Fruit fly (Drosophila melanogaster) whole organism, embryonic: ENCODE measurements around the gene NaPi-III.

Source experiments
- Asciz ChIP-seq: fragments of 200-800 bp; sonication (Bioruptor generic); optimal IDR thresholded peaks from 2 replicates; lab custom pipeline; 2017; ENCODE audit warnings: missing biosample characterization, mild to moderate bottlenecking, missing genetic modification characterization, missing genetic modification reagents
- B-H2 ChIP-seq: fragments of 200-800 bp; sonication (Bioruptor generic); optimal IDR thresholded peaks from 2 replicates; lab custom pipeline; 2018; ENCODE audit warnings: missing biosample characterization, mild to moderate bottlenecking, missing genetic modification characterization
- Bgb ChIP-seq: fragments of 200-800 bp; sonication (Bioruptor generic); IDR thresholded peaks from 2 replicates; pipeline ENCODE4 v1.3.6; 2022; ENCODE audit warnings: missing biosample characterization, missing genetic modification characterization; ENCODE audit not compliant: partially characterized antibody
- Blimp-1 ChIP-seq: fragments of 200-800 bp; sonication (Bioruptor generic); optimal IDR thresholded peaks from 3 replicates; lab custom pipeline; 2018; ENCODE audit warnings: missing biosample characterization, missing genetic modification characterization, mild to moderate bottlenecking, moderate library complexity, missing genetic modification reagents
- CG11560 ChIP-seq: fragments of 200-800 bp; sonication (Bioruptor generic); IDR thresholded peaks from 3 replicates; pipeline ENCODE4 v1.3.6; 2022; ENCODE audit warnings: missing biosample characterization, missing genetic modification characterization
- CG11723 ChIP-seq: fragments of 200-800 bp; sonication (Bioruptor generic); optimal IDR thresholded peaks from 2 replicates; lab custom pipeline; 2017; ENCODE audit warnings: missing biosample characterization, mild to moderate bottlenecking, missing genetic modification characterization
- CG14050 ChIP-seq: fragments of 200-800 bp; sonication (Bioruptor generic); IDR thresholded peaks from 3 replicates; pipeline ENCODE4 v1.3.6; 2022; ENCODE audit warnings: missing biosample characterization, missing genetic modification characterization
- CG16813 ChIP-seq: fragments of 200-800 bp; sonication (Bioruptor generic); IDR thresholded peaks from 3 replicates; pipeline ENCODE4 v1.3.6; 2022; ENCODE audit warnings: missing biosample characterization, missing genetic modification characterization; ENCODE audit not compliant: partially characterized antibody
- CG17328 ChIP-seq: fragments of 200-800 bp; sonication (Bioruptor generic); IDR thresholded peaks from 2 replicates; pipeline ENCODE4 v1.3.6; 2022; ENCODE audit warnings: missing biosample characterization, missing genetic modification characterization
- CG17829 ChIP-seq: fragments of 200-800 bp; optimal IDR thresholded peaks from 2 replicates; lab custom pipeline; 2019; ENCODE audit warnings: missing biosample characterization, mild to moderate bottlenecking, missing genetic modification characterization, moderate library complexity
- CG2712 ChIP-seq: fragments of 200-800 bp; optimal IDR thresholded peaks from 3 replicates; lab custom pipeline; 2019; ENCODE audit warnings: missing biosample characterization, mild to moderate bottlenecking, missing genetic modification characterization, moderate library complexity
- CG32532 ChIP-seq: fragments of 200-800 bp; sonication (Bioruptor generic); IDR thresholded peaks from 2 replicates; pipeline ENCODE4 v1.3.6; 2022; ENCODE audit warnings: missing biosample characterization, missing genetic modification characterization
- CG34224 ChIP-seq: fragments of 200-800 bp; sonication (Bioruptor generic); IDR thresholded peaks from 3 replicates; pipeline ENCODE4 v1.3.6; 2022; ENCODE audit warnings: missing biosample characterization, missing genetic modification characterization; ENCODE audit not compliant: partially characterized antibody
- CG34376 ChIP-seq: fragments of 200-800 bp; sonication (Bioruptor generic); optimal IDR thresholded peaks from 2 replicates; lab custom pipeline; 2018; ENCODE audit warnings: missing biosample characterization, mild to moderate bottlenecking, missing genetic modification characterization
- CG4404 ChIP-seq: fragments of 200-800 bp; sonication (Bioruptor generic); IDR thresholded peaks from 2 replicates; pipeline ENCODE4 v1.3.6; 2022; ENCODE audit warnings: missing biosample characterization, missing genetic modification characterization
- CG6689 ChIP-seq: fragments of 200-800 bp; sonication (Bioruptor generic); IDR thresholded peaks from 2 replicates; pipeline ENCODE4 v1.3.6; 2022; ENCODE audit warnings: missing biosample characterization, missing genetic modification characterization
- CG8290 ChIP-seq, 3 experiments: fragments of 200-800 bp; sonication (Bioruptor generic); optimal IDR thresholded peaks; 2 replicates each; lab custom pipeline; 2016 to 2019; ENCODE audit warnings: missing biosample characterization in 3 of 3, missing genetic modification characterization in 3 of 3, mild to moderate bottlenecking in 2 of 3, moderate library complexity in 1 of 3
- CG8944 ChIP-seq: fragments of 200-800 bp; sonication (Bioruptor generic); optimal IDR thresholded peaks from 3 replicates; lab custom pipeline; 2016; ENCODE audit warnings: missing biosample characterization, missing genetic modification characterization
- Dad ChIP-seq: fragments of 200-800 bp; sonication (Bioruptor generic); optimal IDR thresholded peaks from 3 replicates; lab custom pipeline; 2016; ENCODE audit warnings: missing biosample characterization, missing genetic modification characterization
- Dbx ChIP-seq: fragments of 200-800 bp; sonication (Bioruptor generic); IDR thresholded peaks from 3 replicates; pipeline ENCODE4 v1.3.6; 2022; ENCODE audit warnings: missing biosample characterization, missing genetic modification characterization
- Doc2 ChIP-seq: fragments of 200-800 bp; sonication (Bioruptor generic); IDR thresholded peaks from 2 replicates; pipeline ENCODE4 v1.3.6; 2022; ENCODE audit warnings: missing biosample characterization, missing genetic modification characterization
- E2f2 ChIP-seq: fragments of 200-800 bp; sonication (Bioruptor generic); IDR thresholded peaks from 2 replicates; pipeline ENCODE4 v1.3.6; 2022; ENCODE audit warnings: missing biosample characterization, missing genetic modification characterization
- H15 ChIP-seq: fragments of 200-800 bp; sonication (Bioruptor generic); IDR thresholded peaks from 3 replicates; pipeline ENCODE4 v1.3.6; 2022; ENCODE audit warnings: missing biosample characterization, missing genetic modification characterization
- HHEX ChIP-seq: fragments of 200-800 bp; sonication (Bioruptor generic); optimal IDR thresholded peaks from 3 replicates; lab custom pipeline; 2017; ENCODE audit warnings: missing biosample characterization, mild to moderate bottlenecking, missing genetic modification characterization, missing genetic modification reagents
- HLH3B ChIP-seq: fragments of 200-800 bp; sonication (Bioruptor generic); IDR thresholded peaks from 2 replicates; pipeline ENCODE4 v1.3.6; 2022; ENCODE audit warnings: missing biosample characterization, missing genetic modification characterization
- Hey ChIP-seq: fragments of 200-800 bp; sonication (Bioruptor generic); optimal IDR thresholded peaks from 3 replicates; lab custom pipeline; 2018; ENCODE audit warnings: missing biosample characterization, mild to moderate bottlenecking, missing genetic modification characterization
- NFAT ChIP-seq: fragments of 200-800 bp; sonication (Bioruptor generic); IDR thresholded peaks from 2 replicates; pipeline ENCODE4 v1.3.6; 2022; ENCODE audit warnings: missing biosample characterization, missing genetic modification characterization
- Sin3A ChIP-seq: fragments of >200 bp; optimal IDR thresholded peaks from 2 replicates; lab custom pipeline; 2018
- az2 ChIP-seq: fragments of 200-800 bp; sonication (Bioruptor generic); optimal IDR thresholded peaks from 3 replicates; lab custom pipeline; 2016; ENCODE audit warnings: missing biosample characterization, missing genetic modification characterization
- bigmax ChIP-seq: fragments of 200-800 bp; sonication (Bioruptor generic); optimal IDR thresholded peaks from 2 replicates; lab custom pipeline; 2018; ENCODE audit warnings: missing biosample characterization, mild to moderate bottlenecking, missing genetic modification characterization
- bowl ChIP-seq: fragments of 200-800 bp; sonication (Bioruptor generic); IDR thresholded peaks from 2 replicates; pipeline ENCODE4 v1.3.6; 2022; ENCODE audit warnings: missing biosample characterization, missing genetic modification characterization
- cg ChIP-seq: fragments of 200-800 bp; sonication (Bioruptor generic); optimal IDR thresholded peaks from 3 replicates; lab custom pipeline; 2019; ENCODE audit warnings: missing biosample characterization, mild to moderate bottlenecking, missing genetic modification characterization, moderate library complexity
- crc ChIP-seq: fragments of 200-800 bp; sonication (Bioruptor generic); optimal IDR thresholded peaks from 2 replicates; lab custom pipeline; 2016; ENCODE audit warnings: missing biosample characterization, missing genetic modification characterization
- disco-r ChIP-seq: fragments of 200-800 bp; sonication (Bioruptor generic); optimal IDR thresholded peaks from 2 replicates; lab custom pipeline; 2016; ENCODE audit warnings: missing biosample characterization, missing genetic modification characterization
- dmrt11E ChIP-seq: fragments of 200-800 bp; sonication (Bioruptor generic); optimal IDR thresholded peaks from 3 replicates; lab custom pipeline; 2018; ENCODE audit warnings: missing biosample characterization, mild to moderate bottlenecking, missing genetic modification characterization, moderate library complexity
- exex ChIP-seq: fragments of 200-800 bp; sonication (Bioruptor generic); optimal IDR thresholded peaks from 4 replicates; lab custom pipeline; 2018; ENCODE audit warnings: missing biosample characterization, mild to moderate bottlenecking, missing genetic modification characterization, moderate library complexity
- fd96Cb ChIP-seq: fragments of 200-800 bp; sonication (Bioruptor generic); optimal IDR thresholded peaks from 2 replicates; lab custom pipeline; 2018; ENCODE audit warnings: missing biosample characterization, mild to moderate bottlenecking, missing genetic modification characterization, moderate library complexity
- gcm ChIP-seq: fragments of 200-800 bp; sonication (Bioruptor generic); optimal IDR thresholded peaks from 2 replicates; lab custom pipeline; 2019; ENCODE audit warnings: missing biosample characterization, mild to moderate bottlenecking, missing genetic modification characterization, moderate library complexity
- gem ChIP-seq: fragments of 200-800 bp; sonication (Bioruptor generic); optimal IDR thresholded peaks from 2 replicates; lab custom pipeline; 2019; ENCODE audit warnings: missing biosample characterization, mild to moderate bottlenecking, missing genetic modification characterization, moderate library complexity
- grn ChIP-seq: fragments of 200-800 bp; sonication (Bioruptor generic); optimal IDR thresholded peaks from 3 replicates; lab custom pipeline; 2017; ENCODE audit warnings: missing biosample characterization, missing genetic modification characterization
- jing ChIP-seq: fragments of 200-800 bp; sonication (Bioruptor generic); optimal IDR thresholded peaks from 2 replicates; lab custom pipeline; 2018; ENCODE audit warnings: missing biosample characterization, mild to moderate bottlenecking, missing genetic modification characterization
- nom ChIP-seq: fragments of 200-800 bp; sonication (Bioruptor generic); optimal IDR thresholded peaks from 2 replicates; lab custom pipeline; 2017; ENCODE audit warnings: missing biosample characterization, missing genetic modification characterization, mild to moderate bottlenecking, moderate library complexity, missing genetic modification reagents
- p53 ChIP-seq: fragments of 200-800 bp; sonication (Bioruptor generic); optimal IDR thresholded peaks from 2 replicates; lab custom pipeline; 2016; ENCODE audit warnings: missing biosample characterization, missing genetic modification characterization
- row ChIP-seq: fragments of 200-800 bp; sonication (Bioruptor generic); IDR thresholded peaks from 3 replicates; pipeline ENCODE4 v1.3.6; 2022; ENCODE audit warnings: missing biosample characterization, missing genetic modification characterization
- sisA ChIP-seq: fragments of 200-800 bp; sonication (Bioruptor generic); IDR thresholded peaks from 2 replicates; pipeline ENCODE4 v1.3.6; 2022; ENCODE audit warnings: missing biosample characterization, missing genetic modification characterization
- zen ChIP-seq: fragments of 200-800 bp; sonication (Bioruptor generic); optimal IDR thresholded peaks from 3 replicates; lab custom pipeline; 2018; ENCODE audit warnings: missing biosample characterization, mild to moderate bottlenecking, missing genetic modification characterization, moderate library complexity

NaPi-III gene

DNA sequence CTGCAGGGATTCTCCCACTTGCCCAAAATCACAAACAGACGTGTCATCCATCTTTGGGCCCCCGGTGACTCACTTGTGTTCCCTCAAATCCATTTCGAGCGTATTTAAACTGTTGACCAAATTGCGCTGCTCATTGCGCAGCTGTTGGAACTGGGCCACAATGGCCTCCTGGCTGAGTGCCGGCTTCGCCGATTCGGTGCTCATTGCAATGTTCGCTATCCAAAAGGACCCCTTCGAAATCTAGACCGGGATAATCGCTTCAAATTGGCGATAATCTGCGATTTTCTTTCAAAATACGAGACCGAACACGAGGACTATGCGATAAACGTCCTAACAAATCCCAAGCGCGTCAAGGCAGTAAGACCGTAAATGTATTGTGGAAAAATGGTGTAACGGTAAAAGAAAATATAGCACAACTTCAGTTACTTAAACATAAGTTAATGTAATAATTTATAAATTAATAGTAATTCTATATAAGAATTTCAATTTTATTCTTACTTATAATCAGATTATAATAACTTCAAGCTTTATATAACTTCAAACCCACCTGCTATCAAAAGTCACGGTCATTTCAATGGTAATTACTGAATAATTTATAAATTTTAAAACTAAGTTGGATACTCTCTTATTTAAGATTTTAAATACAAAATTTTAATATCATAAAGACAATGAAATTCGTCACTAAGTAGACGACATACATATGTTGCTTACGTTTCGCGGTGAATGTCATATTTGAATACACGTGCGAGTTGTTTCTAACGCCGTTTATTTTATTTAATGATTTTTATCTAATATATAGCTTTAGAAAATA lies 48.9 kb upstream of the NaPi-III start, which contains the start of the genes Pfdn2 and Noc1 (continued):
- TF ChIP-seq B-H2 (GFP tag; lab: Kevin White, UChicago) (peak; percentile 29), jing (GFP tag; lab: Kevin White, UChicago) (no peak), zen (no peak), CG2712 (tag; lab: Kevin White, UChicago) (peak; percentile 78)

DNA sequence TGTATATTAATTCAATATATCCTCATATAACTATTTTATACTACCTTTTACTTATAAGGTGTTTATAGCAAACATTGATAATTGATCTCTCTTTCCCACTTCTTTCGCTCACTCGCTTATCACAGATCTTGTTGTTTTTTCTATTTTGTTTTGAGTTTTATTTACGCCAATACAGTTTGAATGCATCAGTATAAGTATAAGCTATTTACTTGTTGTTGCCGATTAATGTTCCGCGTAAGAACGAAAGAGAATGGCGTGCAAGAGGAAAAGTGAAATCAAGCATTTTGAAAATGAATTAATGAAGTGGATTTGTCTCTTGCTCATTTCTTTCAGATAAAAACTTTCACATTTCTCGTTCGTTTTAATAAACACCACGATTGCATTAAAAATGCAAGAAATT lies 39.5 kb upstream of the NaPi-III start:
- TF ChIP-seq CG16813 (GFP tag; lab: Robert Waterston, UW) = no peak
- TF ChIP-seq Bgb (GFP tag; lab: Robert Waterston, UW) = no peak
- TF ChIP-seq CG8944 (GFP tag; lab: Kevin White, UChicago) = no peak
- no peak for TF ChIP-seq CG17328 (GFP tag; lab: Robert Waterston, UW)
- no peak for TF ChIP-seq CG11723
- TF ChIP-seq dmrt11E (tag; lab: Kevin White, UChicago) = no peak
- peak; percentile 25 for TF ChIP-seq cg
- TF ChIP-seq gcm = no peak
- no peak for TF ChIP-seq CG8290 (GFP tag; optimal IDR thresholded peaks at IDR 0.05; lab: Kevin White, UChicago)
- TF ChIP-seq CG8290 (tag; optimal IDR thresholded peaks at IDR 0.05; lab: Kevin White, UChicago) = no peak
- TF ChIP-seq crc (GFP tag; lab: Kevin White, UChicago) = no peak
- TF ChIP-seq CG6689 (GFP tag; lab: Robert Waterston, UW) = no peak
- TF ChIP-seq Blimp-1 (GFP tag; lab: Kevin White, UChicago) = peak; percentile 83
- peak; percentile 10 for TF ChIP-seq nom (GFP tag; lab: Kevin White, UChicago)
- TF ChIP-seq p53 (GFP tag; lab: Kevin White, UChicago) = no peak
- TF ChIP-seq az2 = no peak
- no peak for TF ChIP-seq NFAT (GFP tag; lab: Robert Waterston, UW)
- TF ChIP-seq E2f2 = no peak
- TF ChIP-seq fd96Cb (tag; lab: Kevin White, UChicago) = no peak
- peak; percentile 73 for TF ChIP-seq grn (GFP tag; lab: Kevin White, UChicago)
- TF ChIP-seq Asciz (GFP tag; lab: Kevin White, UChicago) = no peak

- TF ChIP-seq CG8944 (GFP tag; lab: Kevin White, UChicago) (peak; percentile 94), CG34376 (GFP tag; lab: Kevin White, UChicago) (peak; percentile 78), bigmax (GFP tag; lab: Kevin White, UChicago) (peak; percentile 28), sisA (GFP tag; lab: Robert Waterston, UW) (peak; percentile 95), Doc2 (GFP tag; lab: Robert Waterston, UW) (peak; percentile 80), E2f2 (peak; percentile 80), HHEX (GFP tag; lab: Kevin White, UChicago) (peak; percentile 94), CG34224 (GFP tag; lab: Robert Waterston, UW) (no peak), CG14050 (peak; percentile 93), CG17829 (tag; lab: Kevin White, UChicago) (peak; percentile 97), Dbx (GFP tag; lab: Robert Waterston, UW) (peak; percentile 82; the same call in 2 of the 3 replicates), gem (peak; percentile 98), disco-r (GFP tag; lab: Kevin White, UChicago) (peak; percentile 92), Sin3A (lab: Kevin White, UChicago) (no peak), bowl (GFP tag; lab: Robert Waterston, UW) (peak; percentile 93), CG4404 (GFP tag; lab: Robert Waterston, UW) (peak; percentile 91), CG11560 (tag; lab: Robert Waterston, UW) (peak; percentile 74), Hey (tag; lab: Kevin White, UChicago) (peak; percentile 40), CG32532 (GFP tag; lab: Robert Waterston, UW) (peak; percentile 93), HLH3B (GFP tag; lab: Robert Waterston, UW) (peak; percentile 98), H15 (GFP tag; lab: Robert Waterston, UW) (peak; percentile 95), exex (tag; lab: Kevin White, UChicago) (peak; percentile 22), Dad (GFP tag; lab: Kevin White, UChicago) (peak; percentile 96), row (peak; percentile 97)
Measured at dm6 chr3L:11084557-11085231, 38.5 kb upstream of the NaPi-III start.
